Worm (Caenorhabditis elegans) whole organism, L4 larva: ENCODE results near the gene Y54F10AM.8.

Experiments used
- D1046.2 ChIP-seq: fragments of 200-800 bp; sonication (Bioruptor generic); IDR thresholded peaks from 2 replicates; pipeline ENCODE4 v1.3.6; 2022; ENCODE audit warnings: missing genetic modification characterization, missing compliant biosample characterization
- F37D6.2 ChIP-seq: sonication (generic microtip); optimal IDR thresholded peaks from 2 replicates; lab custom pipeline; 2016; ENCODE audit warnings: mild to moderate bottlenecking, missing genetic modification characterization, missing compliant biosample characterization
- F44E2.7 ChIP-seq: fragments of 200-800 bp; sonication (Bioruptor generic); IDR thresholded peaks from 2 replicates; pipeline ENCODE4 v2.1.2; 2022; ENCODE audit warnings: missing genetic modification characterization, missing compliant biosample characterization
- F49E8.2 ChIP-seq: sonication (generic microtip); optimal IDR thresholded peaks from 2 replicates; lab custom pipeline; 2016; ENCODE audit warnings: missing compliant biosample characterization, mild to moderate bottlenecking, missing genetic modification characterization, borderline replicate concordance
- R02D3.7 ChIP-seq: fragments of 150-350 bp; sonication (generic microtip); optimal IDR thresholded peaks from 3 replicates; lab custom pipeline; 2014; ENCODE audit warnings: missing biosample characterization, missing genetic modification characterization
- T20F7.1 ChIP-seq: fragments of 200-800 bp; sonication (Bioruptor generic); optimal IDR thresholded peaks from 2 replicates; lab custom pipeline; 2018; ENCODE audit warnings: mild to moderate bottlenecking, missing genetic modification characterization, missing compliant biosample characterization
- Y105C5A.15 ChIP-seq: fragments of 200-800 bp; sonication (Bioruptor generic); IDR thresholded peaks from 2 replicates; pipeline ENCODE4 v1.3.6; 2022; ENCODE audit warnings: missing genetic modification characterization, missing compliant biosample characterization
- Y48G9A.11 ChIP-seq: fragments of 200-800 bp; sonication (Bioruptor generic); IDR thresholded peaks from 2 replicates; pipeline ENCODE4 v1.3.6; 2022; ENCODE audit warnings: missing genetic modification reagents, missing genetic modification characterization, missing compliant biosample characterization
- Y5F2A.4 ChIP-seq: fragments of 200-800 bp; sonication (Bioruptor generic); optimal IDR thresholded peaks from 2 replicates; lab custom pipeline; 2018; ENCODE audit warnings: mild to moderate bottlenecking, missing genetic modification characterization, missing compliant biosample characterization
- Y75B8A.6 ChIP-seq: fragments of 200-800 bp; sonication (Bioruptor generic); IDR thresholded peaks from 2 replicates; pipeline ENCODE4 v1.3.6; 2022; ENCODE audit warnings: missing genetic modification reagents, missing genetic modification characterization, missing compliant biosample characterization
- ZK337.2 ChIP-seq: fragments of 200-800 bp; sonication (Bioruptor generic); IDR thresholded peaks from 2 replicates; pipeline ENCODE4 v1.3.6; 2022; ENCODE audit warnings: missing genetic modification reagents, missing genetic modification characterization, missing compliant biosample characterization
- aha-1 ChIP-seq: fragments of 150-350 bp; peaks from one replicate; lab custom pipeline; 2014; ENCODE audit warnings: missing biosample characterization, missing genetic modification characterization
- attf-4 ChIP-seq: sonication (generic microtip); optimal IDR thresholded peaks from 3 replicates; lab custom pipeline; 2017; ENCODE audit warnings: missing biosample characterization, missing genetic modification characterization
- ceh-28 ChIP-seq: fragments of 150-350 bp; optimal IDR thresholded peaks from 2 replicates; lab custom pipeline; 2014; ENCODE audit warnings: missing biosample characterization, missing genetic modification reagents, missing genetic modification characterization
- ceh-44 ChIP-seq: fragments of 200-800 bp; sonication (Bioruptor generic); IDR thresholded peaks from 2 replicates; pipeline ENCODE4 v1.3.6; 2022; ENCODE audit warnings: missing genetic modification reagents, missing genetic modification characterization, missing compliant biosample characterization
- ces-1 ChIP-seq: fragments of 150-350 bp; sonication (generic microtip); optimal IDR thresholded peaks from 4 replicates; lab custom pipeline; 2014; ENCODE audit warnings: missing biosample characterization, missing genetic modification reagents, missing genetic modification characterization
- ctbp-1 ChIP-seq: fragments of 200-800 bp; sonication (Bioruptor generic); IDR thresholded peaks from 2 replicates; pipeline ENCODE4 v1.3.6; 2022; ENCODE audit warnings: missing genetic modification reagents, missing genetic modification characterization, missing compliant biosample characterization
- daf-12 ChIP-seq: fragments of 150-350 bp; optimal IDR thresholded peaks from 2 replicates; lab custom pipeline; 2014; ENCODE audit warnings: missing biosample characterization, missing genetic modification reagents, missing genetic modification characterization
- daf-16 ChIP-seq, 3 experiments: sonication (generic microtip); optimal IDR thresholded peaks; 2 replicates each; lab custom pipeline; 2016 to 2017; ENCODE audit warnings: missing genetic modification characterization in 3 of 3, missing genetic modification reagents in 3 of 3, mild to moderate bottlenecking in 2 of 3, missing compliant biosample characterization in 2 of 3, missing biosample characterization in 1 of 3, moderate library complexity in 1 of 3
- dmd-9 ChIP-seq: fragments of 200-800 bp; sonication (Bioruptor generic); IDR thresholded peaks from 2 replicates; pipeline ENCODE4 v1.3.6; 2022; ENCODE audit warnings: missing genetic modification reagents, missing genetic modification characterization, missing compliant biosample characterization
- dpl-1 ChIP-seq: fragments of 150-350 bp; optimal IDR thresholded peaks from 2 replicates; lab custom pipeline; 2014; ENCODE audit warnings: missing biosample characterization, missing genetic modification reagents, missing genetic modification characterization
- duxl-1 ChIP-seq: sonication (generic microtip); optimal IDR thresholded peaks from 2 replicates; lab custom pipeline; 2016; ENCODE audit warnings: mild to moderate bottlenecking, missing genetic modification characterization, moderate library complexity, missing compliant biosample characterization; ENCODE audit not compliant: poor library complexity
- egl-43 ChIP-seq: fragments of 200-800 bp; sonication (Bioruptor generic); IDR thresholded peaks from 2 replicates; pipeline ENCODE4 v1.3.6; 2022; ENCODE audit warnings: missing genetic modification reagents, missing genetic modification characterization, missing compliant biosample characterization
- fos-1 ChIP-seq: fragments of 150-350 bp; optimal IDR thresholded peaks from 2 replicates; lab custom pipeline; 2014; ENCODE audit warnings: missing biosample characterization, missing genetic modification characterization
- gei-8 ChIP-seq: fragments of 200-800 bp; sonication (Bioruptor generic); optimal IDR thresholded peaks from 2 replicates; lab custom pipeline; 2018; ENCODE audit warnings: mild to moderate bottlenecking, missing genetic modification characterization, missing compliant biosample characterization
- hif-1 ChIP-seq, 2 experiments: sonication (generic microtip); optimal IDR thresholded peaks; 2 replicates each; lab custom pipeline; 2016 to 2017; ENCODE audit warnings: missing compliant biosample characterization in 2 of 2, missing genetic modification characterization in 2 of 2, missing genetic modification reagents in 2 of 2, missing genotype in 2 of 2, mild to moderate bottlenecking in 1 of 2
- hlh-11 ChIP-seq: fragments of 200-800 bp; sonication (Bioruptor generic); optimal IDR thresholded peaks from 2 replicates; lab custom pipeline; 2018; ENCODE audit warnings: mild to moderate bottlenecking, missing genetic modification characterization, missing compliant biosample characterization
- hlh-30 ChIP-seq: sonication (generic microtip); optimal IDR thresholded peaks from 2 replicates; lab custom pipeline; 2017; ENCODE audit warnings: antibody characterized with exemption, mild to moderate bottlenecking, missing genetic modification characterization, missing compliant biosample characterization; ENCODE audit not compliant: insufficient read depth
- lin-13 ChIP-seq: fragments of 150-350 bp; optimal IDR thresholded peaks from 2 replicates; lab custom pipeline; 2014; ENCODE audit warnings: missing biosample characterization, missing genetic modification reagents, missing genetic modification characterization
- lin-15B ChIP-seq: fragments of 150-350 bp; sonication (generic microtip); optimal IDR thresholded peaks from 3 replicates; lab custom pipeline; 2014; ENCODE audit warnings: missing biosample characterization, missing genetic modification characterization
- lin-29 ChIP-seq: fragments of 200-800 bp; sonication (Bioruptor generic); IDR thresholded peaks from 2 replicates; pipeline ENCODE4 v1.3.6; 2022; ENCODE audit warnings: missing genetic modification reagents, missing genetic modification characterization, missing compliant biosample characterization
- lsy-2 ChIP-seq, 2 experiments: fragments of 150-350 bp in 1 of 2; sonication (generic microtip) in 1 of 2; optimal IDR thresholded peaks; 2 replicates each; lab custom pipeline; 2014 to 2017; ENCODE audit warnings: missing biosample characterization in 2 of 2, missing genetic modification characterization in 2 of 2
- madf-9 ChIP-seq: fragments of 200-800 bp; sonication (Bioruptor generic); conservative IDR thresholded peaks from 2 replicates; pipeline ENCODE4 v1.3.6; 2022; ENCODE audit warnings: missing genetic modification reagents, missing genetic modification characterization, missing compliant biosample characterization
- mes-2 ChIP-seq: sonication (generic microtip); optimal IDR thresholded peaks from 2 replicates; lab custom pipeline; 2016; ENCODE audit warnings: missing genotype, mild to moderate bottlenecking, missing genetic modification characterization, missing compliant biosample characterization; ENCODE audit not compliant: poor library complexity, severe bottlenecking
- mxl-2 ChIP-seq: fragments of 200-800 bp; sonication (Bioruptor generic); conservative IDR thresholded peaks from 2 replicates; pipeline ENCODE4 v1.3.6; 2022; ENCODE audit warnings: missing genetic modification reagents, missing genetic modification characterization, missing compliant biosample characterization
- pha-4 ChIP-seq, 2 experiments: fragments of 150-350 bp in 1 of 2; fragments of 200-800 bp in 1 of 2; sonication (Bioruptor generic) in 1 of 2; IDR thresholded peaks in 1 of 2; optimal IDR thresholded peaks in 1 of 2; 2 replicates each; pipeline versions ENCODE4 v1.3.6 to Lab custom; 2014 to 2022; ENCODE audit warnings: missing genetic modification characterization in 2 of 2, missing genetic modification reagents in 2 of 2, missing biosample characterization in 1 of 2, missing compliant biosample characterization in 1 of 2
- saeg-2 ChIP-seq: fragments of 200-800 bp; sonication (Bioruptor generic); IDR thresholded peaks from 2 replicates; pipeline ENCODE4 v1.3.6; 2022; ENCODE audit warnings: missing genetic modification reagents, missing genetic modification characterization, missing compliant biosample characterization
- set-16 ChIP-seq: fragments of 200-800 bp; sonication (Bioruptor generic); IDR thresholded peaks from 2 replicates; pipeline ENCODE4 v1.3.6; 2022; ENCODE audit warnings: missing genetic modification reagents, missing genetic modification characterization, missing compliant biosample characterization
- skn-1 ChIP-seq: fragments of 150-350 bp; optimal IDR thresholded peaks from 2 replicates; lab custom pipeline; 2014; ENCODE audit warnings: missing biosample characterization, missing genetic modification characterization
- snpc-4 ChIP-seq: fragments of 150-350 bp; optimal IDR thresholded peaks from 2 replicates; lab custom pipeline; 2014; ENCODE audit warnings: missing biosample characterization, missing genetic modification characterization
- spr-3 ChIP-seq: fragments of 200-800 bp; sonication (Bioruptor generic); optimal IDR thresholded peaks from 2 replicates; lab custom pipeline; 2018; ENCODE audit warnings: mild to moderate bottlenecking, missing genetic modification characterization, missing compliant biosample characterization
- tag-97 ChIP-seq: fragments of 200-800 bp; sonication (Bioruptor generic); IDR thresholded peaks from 2 replicates; pipeline ENCODE4 v1.3.6; 2022; ENCODE audit warnings: missing genetic modification characterization, missing compliant biosample characterization
- tra-1 ChIP-seq: fragments of 200-800 bp; sonication (Bioruptor generic); IDR thresholded peaks from 2 replicates; pipeline ENCODE4 v1.3.6; 2022; ENCODE audit warnings: missing genetic modification reagents, missing genetic modification characterization, missing compliant biosample characterization
- unc-130 ChIP-seq: sonication (generic microtip); optimal IDR thresholded peaks from 2 replicates; lab custom pipeline; 2016; ENCODE audit warnings: missing genetic modification reagents, missing genetic modification characterization, missing compliant biosample characterization
- unc-39 ChIP-seq: sonication (generic microtip); optimal IDR thresholded peaks from 2 replicates; lab custom pipeline; 2017; ENCODE audit warnings: missing biosample characterization, missing genetic modification characterization
- zag-1 ChIP-seq: fragments of 150-350 bp; optimal IDR thresholded peaks from 2 replicates; lab custom pipeline; 2014; ENCODE audit warnings: missing biosample characterization, missing genetic modification characterization
- zfp-3 ChIP-seq: fragments of 200-800 bp; sonication (Bioruptor generic); conservative IDR thresholded peaks from 2 replicates; pipeline ENCODE4 v1.3.6; 2022; ENCODE audit warnings: missing genetic modification reagents, missing genetic modification characterization, missing compliant biosample characterization
- zip-11 ChIP-seq: fragments of 200-800 bp; sonication (Bioruptor generic); IDR thresholded peaks from 2 replicates; pipeline ENCODE4 v1.3.6; 2022; ENCODE audit warnings: missing genetic modification characterization, missing compliant biosample characterization
- ztf-11 ChIP-seq: fragments of 150-350 bp; optimal IDR thresholded peaks from 2 replicates; lab custom pipeline; 2014; ENCODE audit warnings: missing biosample characterization, missing genetic modification characterization

Gene Y54F10AM.8

DNA sequence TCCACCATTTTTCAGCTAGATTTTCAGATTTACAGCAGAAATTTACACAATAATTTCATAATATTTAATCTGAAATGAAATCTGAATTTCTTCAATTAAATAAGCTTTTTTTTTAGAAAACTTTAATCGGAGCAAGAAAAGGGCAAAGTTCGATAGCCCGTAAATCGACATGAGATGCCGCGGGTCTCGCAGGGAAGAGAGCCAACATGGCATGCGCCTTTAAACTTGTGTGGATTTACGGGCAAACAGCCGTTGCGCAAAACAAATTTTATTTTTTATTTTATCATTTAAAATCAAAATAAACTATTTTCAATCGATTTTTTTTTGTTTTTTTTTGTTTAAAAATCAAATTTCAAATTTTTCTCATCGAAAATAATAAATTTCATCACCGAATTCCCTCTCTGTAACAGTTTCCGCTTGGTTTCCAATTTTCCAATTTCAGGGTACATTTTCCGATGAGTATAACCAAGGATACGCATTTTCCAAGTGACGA, 20.9 kb upstream of the Y54F10AM.8 start, which contains the start of the genes Y54F10AM.15, rbc-2 and ndua-8 (continued):
- TF ChIP-seq lin-15B (tag; lab: Kevin White, UChicago) = peak; percentile 62
- TF ChIP-seq aha-1 = peak; percentile 97
- TF ChIP-seq hlh-30 (tag; lab: Kevin White, UChicago) = peak; percentile 93
- TF ChIP-seq egl-43 (GFP tag; lab: Robert Waterston, UW) = no peak
- no peak for TF ChIP-seq ceh-28 (tag; lab: Kevin White, UChicago)
- peak; percentile 84 for TF ChIP-seq hlh-11
- no peak for TF ChIP-seq Y105C5A.15 (GFP tag; lab: Robert Waterston, UW)
- no peak for TF ChIP-seq zag-1 (tag; lab: Kevin White, UChicago)
- no peak for TF ChIP-seq snpc-4 (tag; lab: Kevin White, UChicago)
- TF ChIP-seq madf-9 (GFP tag; lab: Robert Waterston, UW) = no peak
- TF ChIP-seq T20F7.1 (GFP tag; lab: Kevin White, UChicago) = peak; percentile 82
- TF ChIP-seq lsy-2 (tag; optimal IDR thresholded peaks at IDR 0.05; lab: Kevin White, UChicago) = peak; percentile 86 to 96
- no peak for TF ChIP-seq Y48G9A.11 (GFP tag; lab: Robert Waterston, UW)
- TF ChIP-seq pha-4 (GFP tag; IDR thresholded peaks at IDR 0.05; lab: Robert Waterston, UW) = peak; percentile 39; the same call in 1 of the 2 replicates
- no peak for TF ChIP-seq pha-4 (tag; optimal IDR thresholded peaks at IDR 0.05; lab: Kevin White, UChicago)
- TF ChIP-seq Y5F2A.4 (GFP tag; lab: Kevin White, UChicago) = no peak
- TF ChIP-seq attf-4 (tag; lab: Kevin White, UChicago) = no peak
- peak in 1 of 2 experiments; percentile 70 for TF ChIP-seq hif-1 (tag; optimal IDR thresholded peaks at IDR 0.05; lab: Kevin White, UChicago)
- TF ChIP-seq zip-11 (GFP tag; lab: Robert Waterston, UW) = no peak
- peak; percentile 67; the same call in 1 of the 2 replicates for TF ChIP-seq zfp-3 (GFP tag; lab: Robert Waterston, UW)
- TF ChIP-seq lin-13 (GFP tag; lab: Kevin White, UChicago) = peak; percentile 92
- TF ChIP-seq daf-12 (tag; lab: Kevin White, UChicago) = no peak
- no peak for TF ChIP-seq tag-97 (GFP tag; lab: Robert Waterston, UW)
- no peak for TF ChIP-seq skn-1 (tag; lab: Kevin White, UChicago)
- TF ChIP-seq daf-16 (GFP tag; optimal IDR thresholded peaks at IDR 0.05; lab: Kevin White, UChicago) = peak in 1 of 2 experiments; percentile 32
- peak; percentile 67 for TF ChIP-seq daf-16 (tag; optimal IDR thresholded peaks at IDR 0.05; lab: Kevin White, UChicago)
- TF ChIP-seq Y75B8A.6 (GFP tag; lab: Robert Waterston, UW) = no peak
- TF ChIP-seq mes-2 (tag; lab: Kevin White, UChicago) = peak; percentile 94
- 0 out of 2 replicates have a peak, but pooled peaks have one; percentile 37 for TF ChIP-seq ceh-44
- peak; percentile 35 for TF ChIP-seq F49E8.2 (tag; lab: Kevin White, UChicago)
- peak; percentile 71; the same call in 1 of the 2 replicates for TF ChIP-seq dmd-9 (GFP tag; lab: Robert Waterston, UW)
- no peak for TF ChIP-seq set-16 (GFP tag; lab: Robert Waterston, UW)
- TF ChIP-seq R02D3.7 (tag; lab: Kevin White, UChicago) = peak; percentile 99
- no peak for TF ChIP-seq fos-1 (tag; lab: Kevin White, UChicago)
- no peak for TF ChIP-seq duxl-1 (tag; lab: Kevin White, UChicago)
- TF ChIP-seq tra-1 (GFP tag; lab: Robert Waterston, UW) = no peak
- no peak for TF ChIP-seq D1046.2
- no peak for TF ChIP-seq ZK337.2
- peak; percentile 23 for TF ChIP-seq spr-3 (GFP tag; lab: Kevin White, UChicago)
- no peak for TF ChIP-seq gei-8 (GFP tag; lab: Kevin White, UChicago)
- TF ChIP-seq saeg-2 (GFP tag; lab: Robert Waterston, UW) = no peak
- no peak for TF ChIP-seq F44E2.7 (GFP tag; lab: Robert Waterston, UW)
- TF ChIP-seq dpl-1 (GFP tag; lab: Kevin White, UChicago) = peak; percentile 87
- no peak; the same call in 1 of the 2 replicates for TF ChIP-seq ctbp-1
- TF ChIP-seq mxl-2 (GFP tag; lab: Robert Waterston, UW) = no peak
- TF ChIP-seq lin-29 (GFP tag; lab: Robert Waterston, UW) = no peak
- no peak for TF ChIP-seq ztf-11 (tag; lab: Kevin White, UChicago)
- TF ChIP-seq unc-39 (tag; lab: Kevin White, UChicago) = no peak
- TF ChIP-seq unc-130 = peak; percentile 49
- TF ChIP-seq ces-1 (GFP tag; lab: Kevin White, UChicago) = no peak
- TF ChIP-seq F37D6.2 (tag; lab: Kevin White, UChicago) = peak; percentile 67
